Worm (Caenorhabditis elegans) whole organism, L1 larva: ENCODE measurements around the gene F26F12.5.
A peak's percentile ranks its signal among the peaks of the same experiment; 100 is the strongest.

Experiments used
- C04F5.9 ChIP-seq: sonication (generic microtip); optimal IDR thresholded peaks from 2 replicates; lab custom pipeline; 2016; ENCODE audit warnings: missing genetic modification characterization, missing compliant biosample characterization
- C16A3.4 ChIP-seq: fragments of 150-350 bp; optimal IDR thresholded peaks from 2 replicates; lab custom pipeline; 2014; ENCODE audit warnings: missing biosample characterization, missing genetic modification characterization
- alr-1 ChIP-seq: fragments of 200-800 bp; sonication (Bioruptor generic); optimal IDR thresholded peaks from 2 replicates; lab custom pipeline; 2018; ENCODE audit warnings: borderline replicate concordance, mild to moderate bottlenecking, missing genetic modification characterization, missing compliant biosample characterization
- aly-2 ChIP-seq: fragments of 150-350 bp; optimal IDR thresholded peaks from 2 replicates; lab custom pipeline; 2014; ENCODE audit warnings: missing biosample characterization, missing genetic modification characterization
- blmp-1 ChIP-seq: fragments of 150-350 bp; optimal IDR thresholded peaks from 2 replicates; lab custom pipeline; 2014; ENCODE audit warnings: missing biosample characterization, missing genetic modification characterization
- ceh-63 ChIP-seq: fragments of 200-800 bp; sonication (Bioruptor generic); optimal IDR thresholded peaks from 2 replicates; lab custom pipeline; 2018; ENCODE audit warnings: mild to moderate bottlenecking, missing genetic modification characterization, missing compliant biosample characterization
- ceh-8 ChIP-seq: fragments of 200-800 bp; sonication (Bioruptor generic); optimal IDR thresholded peaks from 2 replicates; lab custom pipeline; 2018; ENCODE audit warnings: mild to moderate bottlenecking, missing genetic modification characterization, moderate library complexity, missing compliant biosample characterization
- ceh-82 ChIP-seq, 3 experiments: fragments of 150-350 bp in 1 of 3; sonication (generic microtip) in 2 of 3; optimal IDR thresholded peaks; 2 replicates each; lab custom pipeline; 2014 to 2017; ENCODE audit warnings: missing biosample characterization in 3 of 3, missing genetic modification characterization in 3 of 3
- dpl-1 ChIP-seq, 3 experiments: fragments of 150-350 bp in 2 of 3; sonication (generic microtip) in 1 of 3; optimal IDR thresholded peaks; 2 replicates each; lab custom pipeline; 2014 to 2017; ENCODE audit warnings: missing biosample characterization in 3 of 3, missing genetic modification characterization in 3 of 3, missing genetic modification reagents in 3 of 3
- egl-27 ChIP-seq, 2 experiments: fragments of 150-350 bp in 1 of 2; sonication (generic microtip); optimal IDR thresholded peaks; 3 replicates each; lab custom pipeline; 2017 to 2018; ENCODE audit warnings: missing biosample characterization in 2 of 2, missing genetic modification characterization in 2 of 2, missing genetic modification reagents in 2 of 2
- elt-2 ChIP-seq: sonication (generic microtip); optimal IDR thresholded peaks from 2 replicates; lab custom pipeline; 2016; ENCODE audit warnings: missing genetic modification characterization, mild to moderate bottlenecking, inconsistent platforms, missing compliant biosample characterization, missing genetic modification reagents
- ets-5 ChIP-seq: fragments of 200-800 bp; sonication (Bioruptor generic); IDR thresholded peaks from 2 replicates; pipeline ENCODE4 v1.3.6; 2022; ENCODE audit warnings: missing genetic modification characterization, missing compliant biosample characterization
- fkh-10 ChIP-seq: sonication (generic microtip); optimal IDR thresholded peaks from 2 replicates; lab custom pipeline; 2017; ENCODE audit warnings: missing biosample characterization, missing genetic modification reagents, missing genetic modification characterization
- fkh-8 ChIP-seq: sonication (generic microtip); optimal IDR thresholded peaks from 2 replicates; lab custom pipeline; 2016; ENCODE audit warnings: mild to moderate bottlenecking, missing genetic modification characterization, missing compliant biosample characterization
- fos-1 ChIP-seq: fragments of 150-350 bp; optimal IDR thresholded peaks from 2 replicates; lab custom pipeline; 2014; ENCODE audit warnings: missing biosample characterization, missing genetic modification characterization
- grh-1 ChIP-seq: fragments of 200-800 bp; sonication (Bioruptor generic); IDR thresholded peaks from 2 replicates; pipeline ENCODE4 v1.3.6; 2022; ENCODE audit warnings: missing genetic modification reagents, missing genetic modification characterization, missing compliant biosample characterization
- hlh-17 ChIP-seq: fragments of 200-800 bp; sonication (Bioruptor generic); optimal IDR thresholded peaks from 2 replicates; lab custom pipeline; 2018; ENCODE audit warnings: missing genetic modification characterization, mild to moderate bottlenecking, missing compliant biosample characterization, moderate library complexity, borderline replicate concordance
- hpl-2 ChIP-seq: fragments of 150-350 bp; optimal IDR thresholded peaks from 2 replicates; lab custom pipeline; 2014; ENCODE audit warnings: missing biosample characterization, missing genetic modification reagents, missing genetic modification characterization
- irx-1 ChIP-seq: sonication (generic microtip); optimal IDR thresholded peaks from 2 replicates; lab custom pipeline; 2016; ENCODE audit warnings: missing genetic modification characterization, missing compliant biosample characterization
- isw-1 ChIP-seq: fragments of 200-800 bp; sonication (Bioruptor generic); IDR thresholded peaks from 2 replicates; pipeline ENCODE4 v1.3.6; 2022; ENCODE audit warnings: missing genetic modification characterization, missing compliant biosample characterization
- jun-1 ChIP-seq: fragments of 150-350 bp; optimal IDR thresholded peaks from 2 replicates; lab custom pipeline; 2014; ENCODE audit warnings: missing biosample characterization, missing genetic modification reagents, missing genetic modification characterization
- lin-14 ChIP-seq: fragments of 200-800 bp; sonication (Bioruptor generic); optimal IDR thresholded peaks from 2 replicates; lab custom pipeline; 2018; ENCODE audit warnings: mild to moderate bottlenecking, missing genetic modification characterization, moderate library complexity, missing compliant biosample characterization
- lin-15B ChIP-seq: fragments of 150-350 bp; sonication (generic microtip); optimal IDR thresholded peaks from 3 replicates; lab custom pipeline; 2014; ENCODE audit warnings: missing biosample characterization, missing genetic modification characterization
- lin-39 ChIP-seq: fragments of 150-350 bp; optimal IDR thresholded peaks from 2 replicates; lab custom pipeline; 2014; ENCODE audit warnings: missing biosample characterization, missing genetic modification reagents, missing genetic modification characterization
- lir-3 ChIP-seq: sonication (generic microtip); optimal IDR thresholded peaks from 2 replicates; lab custom pipeline; 2016; ENCODE audit warnings: mild to moderate bottlenecking, missing genetic modification characterization, moderate library complexity, missing compliant biosample characterization; ENCODE audit not compliant: poor library complexity
- mab-9 ChIP-seq: fragments of 200-800 bp; sonication (Bioruptor generic); IDR thresholded peaks from 2 replicates; pipeline ENCODE4 v1.3.6; 2022; ENCODE audit warnings: missing genetic modification reagents, missing genetic modification characterization, missing compliant biosample characterization
- mep-1 ChIP-seq: fragments of 150-350 bp; optimal IDR thresholded peaks from 2 replicates; lab custom pipeline; 2014; ENCODE audit warnings: missing biosample characterization, missing genetic modification characterization
- nhr-12 ChIP-seq: sonication (generic microtip); optimal IDR thresholded peaks from 2 replicates; lab custom pipeline; 2017; ENCODE audit warnings: missing biosample characterization, missing genetic modification characterization
- nhr-20 ChIP-seq: sonication (generic microtip); optimal IDR thresholded peaks from 2 replicates; lab custom pipeline; 2016; ENCODE audit warnings: mild to moderate bottlenecking, missing genetic modification characterization, missing compliant biosample characterization
- nhr-237 ChIP-seq: fragments of 150-350 bp; optimal IDR thresholded peaks from 2 replicates; lab custom pipeline; 2014; ENCODE audit warnings: missing biosample characterization, missing genetic modification characterization
- nhr-28 ChIP-seq: fragments of 150-350 bp; optimal IDR thresholded peaks from 2 replicates; lab custom pipeline; 2014; ENCODE audit warnings: missing biosample characterization, missing genetic modification characterization
- nhr-47 ChIP-seq: sonication (generic microtip); optimal IDR thresholded peaks from 2 replicates; lab custom pipeline; 2016; ENCODE audit warnings: mild to moderate bottlenecking, missing genetic modification characterization, moderate library complexity, missing compliant biosample characterization
- nhr-84 ChIP-seq: sonication (generic microtip); optimal IDR thresholded peaks from 2 replicates; lab custom pipeline; 2017; ENCODE audit warnings: missing biosample characterization, missing genetic modification characterization
- nhr-85 ChIP-seq: sonication (generic microtip); peaks from one replicate; lab custom pipeline; 2016; ENCODE audit warnings: missing genetic modification characterization, inconsistent platforms, missing compliant biosample characterization
- nhr-90 ChIP-seq: sonication (generic microtip); optimal IDR thresholded peaks from 2 replicates; lab custom pipeline; 2016; ENCODE audit warnings: mild to moderate bottlenecking, missing genetic modification characterization, missing compliant biosample characterization; ENCODE audit not compliant: poor library complexity
- pag-3 ChIP-seq: sonication (generic microtip); optimal IDR thresholded peaks from 2 replicates; lab custom pipeline; 2017; ENCODE audit warnings: missing genetic modification characterization, mild to moderate bottlenecking, missing compliant biosample characterization, antibody characterized with exemption, borderline replicate concordance; ENCODE audit not compliant: insufficient read depth
- pax-3 ChIP-seq: fragments of 200-800 bp; sonication (Bioruptor generic); optimal IDR thresholded peaks from 2 replicates; lab custom pipeline; 2018; ENCODE audit warnings: mild to moderate bottlenecking, missing genetic modification characterization, moderate library complexity, missing compliant biosample characterization
- snu-23 ChIP-seq: sonication (generic microtip); optimal IDR thresholded peaks from 2 replicates; lab custom pipeline; 2016; ENCODE audit warnings: missing genetic modification characterization, missing compliant biosample characterization
- sox-4 ChIP-seq: sonication (generic microtip); optimal IDR thresholded peaks from 2 replicates; lab custom pipeline; 2016; ENCODE audit warnings: missing genetic modification characterization, missing compliant biosample characterization
- tbx-2 ChIP-seq: sonication (generic microtip); optimal IDR thresholded peaks from 2 replicates; lab custom pipeline; 2016; ENCODE audit warnings: missing genetic modification characterization, missing compliant biosample characterization
- tlp-1 ChIP-seq: fragments of 150-350 bp; optimal IDR thresholded peaks from 2 replicates; lab custom pipeline; 2014; ENCODE audit warnings: missing biosample characterization, missing genetic modification characterization
- unc-130 ChIP-seq: fragments of 150-350 bp; optimal IDR thresholded peaks from 2 replicates; lab custom pipeline; 2017; ENCODE audit warnings: missing biosample characterization, missing genetic modification characterization, inconsistent platforms
- unc-30 ChIP-seq: sonication (generic microtip); optimal IDR thresholded peaks from 2 replicates; lab custom pipeline; 2017; ENCODE audit warnings: missing biosample characterization, missing genetic modification characterization
- unc-62 ChIP-seq: fragments of 150-350 bp; optimal IDR thresholded peaks from 2 replicates; lab custom pipeline; 2014; ENCODE audit warnings: missing biosample characterization, missing genetic modification reagents, missing genetic modification characterization
- unc-86 ChIP-seq: sonication (generic microtip); optimal IDR thresholded peaks from 2 replicates; lab custom pipeline; 2016; ENCODE audit warnings: missing genetic modification characterization, missing compliant biosample characterization
- unc-98 ChIP-seq: fragments of 200-800 bp; sonication (Bioruptor generic); IDR thresholded peaks from 2 replicates; pipeline ENCODE4 v1.3.6; 2022; ENCODE audit warnings: missing genetic modification characterization, missing compliant biosample characterization
- xbp-1 ChIP-seq: sonication (generic microtip); optimal IDR thresholded peaks from 2 replicates; lab custom pipeline; 2016; ENCODE audit warnings: missing genetic modification characterization, missing compliant biosample characterization
- zag-1 ChIP-seq: fragments of 150-350 bp; optimal IDR thresholded peaks from 2 replicates; lab custom pipeline; 2014; ENCODE audit warnings: missing biosample characterization, missing genetic modification characterization
- zip-4 ChIP-seq: fragments of 200-800 bp; sonication (Bioruptor generic); optimal IDR thresholded peaks from 2 replicates; lab custom pipeline; 2018; ENCODE audit warnings: mild to moderate bottlenecking, missing genetic modification characterization, moderate library complexity, missing compliant biosample characterization

F26F12.5 gene

ce11 chrV:5845669-5846189 lies 19.3 kb downstream of the F26F12.5 start, which contains the start of gene F26F12.3 (continued):
- TF ChIP-seq nhr-47 (tag; lab: Kevin White, UChicago) (peak; percentile 68), mab-9 (GFP tag; lab: Robert Waterston, UW) (no peak), pax-3 (tag; lab: Kevin White, UChicago) (peak; percentile 39), hpl-2 (GFP tag; lab: Kevin White, UChicago) (no peak), aly-2 (no peak), lin-39 (tag; lab: Kevin White, UChicago) (no peak), nhr-28 (tag; lab: Kevin White, UChicago) (no peak), unc-30 (no peak), isw-1 (GFP tag; lab: Robert Waterston, UW) (peak; percentile 5; the same call in 1 of the 2 replicates), irx-1 (tag; lab: Kevin White, UChicago) (peak; percentile 42), egl-27 (tag; optimal IDR thresholded peaks at IDR 0.05; lab: Kevin White, UChicago) (no peak), fos-1 (peak; percentile 10), tlp-1 (tag; lab: Kevin White, UChicago) (no peak), nhr-12 (no peak), pag-3 (tag; lab: Kevin White, UChicago) (no peak), snu-23 (peak; percentile 81), ceh-8 (GFP tag; lab: Kevin White, UChicago) (no peak), lin-14 (GFP tag; lab: Kevin White, UChicago) (peak; percentile 94), tbx-2 (tag; lab: Kevin White, UChicago) (peak; percentile 79), xbp-1 (peak; percentile 46), unc-98 (no peak), fkh-8 (peak; percentile 76), elt-2 (tag; lab: Kevin White, UChicago) (peak; percentile 70), lin-15B (no peak), sox-4 (tag; lab: Kevin White, UChicago) (peak; percentile 15), ceh-82 (tag; optimal IDR thresholded peaks at IDR 0.05; lab: Kevin White, UChicago) (peak; percentile 0 to 30 (median 27)), C16A3.4 (tag; lab: Kevin White, UChicago) (peak; percentile 43), nhr-237 (tag; lab: Kevin White, UChicago) (peak; percentile 6), C04F5.9 (tag; lab: Kevin White, UChicago) (peak; percentile 1), blmp-1 (tag; lab: Kevin White, UChicago) (peak; percentile 66), zip-4 (GFP tag; lab: Kevin White, UChicago) (peak; percentile 3), unc-62 (GFP tag; lab: Kevin White, UChicago) (no peak), nhr-20 (tag; lab: Kevin White, UChicago) (peak; percentile 79), ceh-63 (GFP tag; lab: Kevin White, UChicago) (no peak), nhr-85 (tag; lab: Kevin White, UChicago) (peak; percentile 70), mep-1 (tag; lab: Kevin White, UChicago) (no peak), unc-86 (peak; percentile 32), dpl-1 (GFP tag; optimal IDR thresholded peaks at IDR 0.05; lab: Kevin White, UChicago) (peak; percentile 3 to 31 (median 24))

ce11 chrV:5845162-5845561 lies 19.8 kb downstream of the F26F12.5 start:
- TF ChIP-seq mep-1 (tag; lab: Kevin White, UChicago) (peak; percentile 41), lin-15B (no peak), sox-4 (tag; lab: Kevin White, UChicago) (no peak), fkh-8 (peak; percentile 58), ceh-8 (GFP tag; lab: Kevin White, UChicago) (no peak), nhr-85 (tag; lab: Kevin White, UChicago) (no peak), nhr-84 (tag; lab: Kevin White, UChicago) (no peak), dpl-1 (GFP tag; optimal IDR thresholded peaks at IDR 0.05; lab: Kevin White, UChicago) (no peak), hlh-17 (no peak), ets-5 (GFP tag; lab: Robert Waterston, UW) (no peak), xbp-1 (no peak), lir-3 (no peak), mab-9 (GFP tag; lab: Robert Waterston, UW) (no peak), unc-86 (peak; percentile 39), grh-1 (GFP tag; lab: Robert Waterston, UW) (no peak), snu-23 (no peak), unc-98 (no peak), zip-4 (GFP tag; lab: Kevin White, UChicago) (no peak), zag-1 (tag; lab: Kevin White, UChicago) (no peak), jun-1 (tag; lab: Kevin White, UChicago) (no peak), nhr-90 (tag; lab: Kevin White, UChicago) (no peak), blmp-1 (tag; lab: Kevin White, UChicago) (peak; percentile 6), pax-3 (tag; lab: Kevin White, UChicago) (no peak), fkh-10 (GFP tag; lab: Kevin White, UChicago) (no peak), unc-130 (tag; lab: Kevin White, UChicago) (no peak), alr-1 (tag; lab: Kevin White, UChicago) (no peak)
